Worm (Caenorhabditis elegans) whole organism, early embryonic: ENCODE data around the gene gpr-2.

Experiments used
- B0310.2 ChIP-seq: sonication (generic microtip); optimal IDR thresholded peaks from 2 replicates; lab custom pipeline; 2016; ENCODE audit warnings: mild to moderate bottlenecking, missing genetic modification characterization, missing compliant biosample characterization
- F13C5.2 ChIP-seq: sonication (generic microtip); optimal IDR thresholded peaks from 2 replicates; lab custom pipeline; 2017; ENCODE audit warnings: mild to moderate bottlenecking, missing genetic modification characterization, inconsistent platforms, missing compliant biosample characterization
- aly-1 ChIP-seq: sonication (generic microtip); optimal IDR thresholded peaks from 2 replicates; lab custom pipeline; 2016; ENCODE audit warnings: missing genetic modification characterization, missing compliant biosample characterization
- ama-1 ChIP-seq: fragments of 150-350 bp; optimal IDR thresholded peaks from 2 replicates; lab custom pipeline; 2014
- ceh-13 ChIP-seq: fragments of 200-800 bp; sonication (Bioruptor generic); optimal IDR thresholded peaks from 2 replicates; lab custom pipeline; 2018; ENCODE audit warnings: mild to moderate bottlenecking, missing genetic modification characterization, missing compliant biosample characterization
- ceh-36 ChIP-seq: sonication (generic microtip); optimal IDR thresholded peaks from 2 replicates; lab custom pipeline; 2016; ENCODE audit warnings: missing genetic modification characterization, inconsistent platforms, missing compliant biosample characterization
- ets-7 ChIP-seq: sonication (generic microtip); optimal IDR thresholded peaks from 2 replicates; lab custom pipeline; 2016; ENCODE audit warnings: missing genotype, missing genetic modification characterization, missing compliant biosample characterization
- flt-1 ChIP-seq: fragments of 200-800 bp; sonication (Bioruptor generic); IDR thresholded peaks from 2 replicates; pipeline ENCODE4 v1.3.6; 2022; ENCODE audit warnings: missing genetic modification characterization, missing compliant biosample characterization
- hmbx-1 ChIP-seq: sonication (generic microtip); optimal IDR thresholded peaks from 2 replicates; lab custom pipeline; 2016; ENCODE audit warnings: mild to moderate bottlenecking, missing genetic modification characterization, missing compliant biosample characterization
- hmg-4 ChIP-seq: fragments of 200-800 bp; sonication (Bioruptor generic); optimal IDR thresholded peaks from 2 replicates; lab custom pipeline; 2018; ENCODE audit warnings: mild to moderate bottlenecking, missing genetic modification characterization, missing compliant biosample characterization
- hnd-1 ChIP-seq: sonication (generic microtip); optimal IDR thresholded peaks from 2 replicates; lab custom pipeline; 2016; ENCODE audit warnings: missing genetic modification characterization, missing compliant biosample characterization
- pes-1 ChIP-seq: fragments of 200-800 bp; sonication (Bioruptor generic); IDR thresholded peaks from 2 replicates; pipeline ENCODE4 v1.3.6; 2022; ENCODE audit warnings: missing genetic modification reagents, missing genetic modification characterization, missing compliant biosample characterization
- scrt-1 ChIP-seq: fragments of 200-800 bp; sonication (Bioruptor generic); IDR thresholded peaks from 2 replicates; pipeline ENCODE4 v1.3.6; 2022; ENCODE audit warnings: missing genetic modification characterization, missing compliant biosample characterization
- sea-1 ChIP-seq: fragments of 200-800 bp; sonication (Bioruptor generic); conservative IDR thresholded peaks from 2 replicates; pipeline ENCODE4 v1.3.6; 2022; ENCODE audit warnings: missing genetic modification characterization, missing compliant biosample characterization
- tbx-11 ChIP-seq: fragments of 200-800 bp; sonication (Bioruptor generic); IDR thresholded peaks from 2 replicates; pipeline ENCODE4 v1.3.6; 2022; ENCODE audit warnings: missing genetic modification characterization, missing compliant biosample characterization
- tbx-37 ChIP-seq: fragments of 200-800 bp; sonication (Bioruptor generic); conservative IDR thresholded peaks from 2 replicates; pipeline ENCODE4 v1.3.6; 2022; ENCODE audit warnings: missing genetic modification reagents, missing genetic modification characterization, missing compliant biosample characterization
- tra-4 ChIP-seq: sonication (generic microtip); optimal IDR thresholded peaks from 2 replicates; lab custom pipeline; 2017; ENCODE audit warnings: missing genetic modification characterization, missing compliant biosample characterization

The gpr-2 gene

DNA sequence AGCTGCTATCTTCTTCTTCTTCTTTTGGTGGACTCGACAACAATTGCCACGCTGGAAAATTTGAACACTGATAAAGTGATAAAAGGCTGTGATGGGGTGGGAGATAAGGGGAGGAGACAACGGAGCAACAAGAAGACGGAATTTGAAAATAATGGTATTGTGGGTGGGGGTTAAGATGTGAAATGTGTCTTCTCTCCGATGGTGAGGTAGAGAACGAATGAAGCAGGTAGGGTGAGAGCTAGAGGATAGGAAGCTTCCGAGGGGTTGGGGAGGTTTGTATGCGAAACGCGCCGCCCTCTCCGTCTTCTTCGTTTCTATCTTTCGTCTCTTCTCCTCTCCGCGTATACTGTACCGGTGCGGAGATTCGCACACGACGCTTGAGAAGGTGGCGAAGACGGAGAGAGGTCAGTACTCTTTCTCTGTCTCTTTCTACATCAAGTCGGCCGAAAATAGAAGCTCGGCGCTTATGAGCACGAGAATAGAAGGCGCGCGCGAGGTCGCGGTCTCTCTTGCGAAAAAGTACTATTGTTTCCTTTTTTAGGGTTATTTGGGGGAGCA, 37.5 kb downstream of the gpr-2 start, which contains the start of gene chtb-1:
TSS of gene chtb-1 (minus strand) at position 51 of the 558 bp plus-strand sequence.
- TF ChIP-seq B0310.2 (tag; lab: Kevin White, UChicago): no peak
- TF ChIP-seq ama-1 (lab: Kevin White, UChicago): no peak
- no peak for TF ChIP-seq ets-7
- TF ChIP-seq tra-4 (tag; lab: Kevin White, UChicago): no peak
- TF ChIP-seq aly-1: no peak
- no peak for TF ChIP-seq pes-1 (GFP tag; lab: Robert Waterston, UW)
- TF ChIP-seq F13C5.2 (tag; lab: Kevin White, UChicago): no peak
- TF ChIP-seq hnd-1 (tag; lab: Kevin White, UChicago): no peak
- TF ChIP-seq hmbx-1 (tag; lab: Kevin White, UChicago): no peak

DNA sequence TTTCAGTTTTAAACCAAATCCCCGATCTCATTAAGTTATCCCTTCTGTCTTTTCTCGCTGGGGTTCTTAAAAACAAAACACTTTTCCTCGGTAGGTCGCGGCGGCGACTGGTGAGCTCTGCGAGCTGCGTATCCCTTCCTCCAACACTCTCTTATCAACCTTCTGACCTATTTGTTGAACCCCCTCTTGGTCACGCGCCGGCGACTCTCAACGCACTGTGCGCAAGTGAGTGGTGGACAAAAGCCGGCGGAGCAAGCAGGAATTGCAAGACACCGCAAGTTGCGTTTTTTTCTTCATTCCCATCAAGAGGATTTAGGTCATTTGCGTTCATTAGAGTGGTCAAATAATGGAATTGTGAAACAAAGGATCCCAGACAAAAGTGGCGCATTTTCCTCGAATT, 39.1 kb downstream of the gpr-2 start:
- no peak for TF ChIP-seq B0310.2 (tag; lab: Kevin White, UChicago)
- TF ChIP-seq ceh-36: no peak
- TF ChIP-seq hmbx-1 (tag; lab: Kevin White, UChicago): no peak
- TF ChIP-seq ceh-13 (GFP tag; lab: Kevin White, UChicago): no peak
- no peak for TF ChIP-seq scrt-1 (GFP tag; lab: Robert Waterston, UW)
- no peak for TF ChIP-seq hmg-4 (GFP tag; lab: Kevin White, UChicago)
- no peak for TF ChIP-seq tbx-11 (GFP tag; lab: Robert Waterston, UW)
- no peak for TF ChIP-seq ets-7
- TF ChIP-seq aly-1: no peak
- no peak for TF ChIP-seq tra-4 (tag; lab: Kevin White, UChicago)

DNA sequence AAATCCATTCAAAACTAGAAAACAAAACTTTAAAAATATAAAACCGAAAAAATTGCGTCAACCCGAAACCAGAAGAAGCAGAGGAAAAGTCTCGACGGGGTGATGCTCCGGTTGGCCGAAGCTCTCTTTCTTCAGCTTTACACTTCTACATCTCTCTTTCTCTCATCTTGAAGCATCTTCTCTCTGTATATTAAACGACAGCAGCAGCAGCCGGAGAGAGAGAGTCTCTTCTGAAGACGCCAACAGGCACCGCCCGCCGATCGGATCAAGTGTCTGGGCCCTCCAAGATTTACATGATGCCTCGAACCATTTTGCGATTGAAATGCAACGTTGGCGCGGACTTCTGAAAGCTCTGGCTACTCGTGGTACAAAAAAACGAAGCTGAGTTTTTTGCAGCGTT, 46.2 kb downstream of the gpr-2 start:
- TF ChIP-seq tra-4 (tag; lab: Kevin White, UChicago) (no peak), scrt-1 (GFP tag; lab: Robert Waterston, UW) (no peak), hmbx-1 (tag; lab: Kevin White, UChicago) (no peak), tbx-37 (GFP tag; lab: Robert Waterston, UW) (no peak), ama-1 (lab: Kevin White, UChicago) (no peak), tbx-11 (GFP tag; lab: Robert Waterston, UW) (no peak), hnd-1 (tag; lab: Kevin White, UChicago) (no peak), hmg-4 (GFP tag; lab: Kevin White, UChicago) (no peak), sea-1 (no peak)

DNA sequence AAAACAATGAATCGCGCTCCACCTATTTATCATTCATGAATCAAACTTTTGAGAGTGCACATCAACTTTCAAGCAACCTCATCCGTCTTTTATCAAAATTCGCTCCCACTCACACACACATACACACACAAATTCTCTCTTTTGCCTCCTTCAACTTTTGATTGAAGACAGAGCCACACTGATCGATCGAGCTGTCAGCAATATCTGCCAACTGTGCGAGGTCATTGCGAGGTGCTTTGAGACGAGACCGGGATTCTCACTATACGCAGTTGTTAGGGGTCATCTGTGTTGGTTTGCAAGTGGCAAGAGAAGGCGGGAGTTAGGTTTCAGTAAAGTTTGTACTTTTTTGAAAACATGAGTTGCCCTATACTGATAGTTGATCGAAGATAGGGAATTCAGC, 46.9 kb downstream of the gpr-2 start:
- no peak for TF ChIP-seq scrt-1 (GFP tag; lab: Robert Waterston, UW)
- no peak for TF ChIP-seq tbx-11 (GFP tag; lab: Robert Waterston, UW)
- TF ChIP-seq sea-1: no peak
- no peak for TF ChIP-seq ceh-36
- TF ChIP-seq B0310.2 (tag; lab: Kevin White, UChicago): no peak
- TF ChIP-seq ama-1 (lab: Kevin White, UChicago): no peak
- no peak for TF ChIP-seq hnd-1 (tag; lab: Kevin White, UChicago)
- no peak for TF ChIP-seq F13C5.2 (tag; lab: Kevin White, UChicago)
- TF ChIP-seq flt-1 (GFP tag; lab: Robert Waterston, UW): no peak

DNA sequence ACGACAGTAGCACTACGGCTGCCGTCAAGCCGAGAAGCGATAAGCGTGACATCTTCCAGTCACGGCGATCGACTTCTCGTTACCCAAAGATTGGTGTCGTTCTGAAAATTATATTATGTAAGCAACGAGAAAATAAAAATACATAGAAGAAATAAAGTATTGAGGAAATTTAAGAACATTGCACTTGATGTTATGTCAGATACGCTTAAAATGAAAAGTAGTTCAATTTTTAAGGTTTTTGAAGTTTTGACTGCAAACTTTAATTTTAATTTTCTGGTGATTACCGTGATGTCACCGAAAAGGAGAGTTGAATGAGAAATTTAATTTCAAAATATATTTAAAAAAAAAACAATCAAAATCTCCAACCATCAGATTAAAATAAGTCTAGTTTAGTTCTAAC, 48.6 kb downstream of the gpr-2 start, which contains the start of gene emb-9:
TSS of gene emb-9 (minus strand) at position 101 of the 400 bp plus-strand sequence.
- TF ChIP-seq flt-1 (GFP tag; lab: Robert Waterston, UW): no peak
- TF ChIP-seq sea-1: no peak
- TF ChIP-seq aly-1: no peak
- no peak for TF ChIP-seq tbx-11 (GFP tag; lab: Robert Waterston, UW)
- TF ChIP-seq hmbx-1 (tag; lab: Kevin White, UChicago): no peak
- TF ChIP-seq B0310.2 (tag; lab: Kevin White, UChicago): no peak
- no peak for TF ChIP-seq ets-7
- no peak for TF ChIP-seq pes-1 (GFP tag; lab: Robert Waterston, UW)
- no peak for TF ChIP-seq tra-4 (tag; lab: Kevin White, UChicago)
- TF ChIP-seq ceh-36: no peak
- TF ChIP-seq hnd-1 (tag; lab: Kevin White, UChicago): no peak
- TF ChIP-seq hmg-4 (GFP tag; lab: Kevin White, UChicago): no peak
- no peak for TF ChIP-seq tbx-37 (GFP tag; lab: Robert Waterston, UW)
- TF ChIP-seq F13C5.2 (tag; lab: Kevin White, UChicago): no peak
- no peak for TF ChIP-seq ceh-13 (GFP tag; lab: Kevin White, UChicago)
- TF ChIP-seq scrt-1 (GFP tag; lab: Robert Waterston, UW): no peak
- TF ChIP-seq ama-1 (lab: Kevin White, UChicago): no peak
